Fruit fly (Drosophila melanogaster) whole organism, embryonic: ENCODE measurements around the gene Arp10.
A peak's percentile ranks its signal among the peaks of the same experiment; 100 is the strongest.

Experiments used
- Bteb2 ChIP-seq: fragments of 200-800 bp; sonication (Bioruptor generic); optimal IDR thresholded peaks from 2 replicates; lab custom pipeline; 2016; ENCODE audit warnings: missing biosample characterization, missing genetic modification characterization
- CG10209 ChIP-seq: fragments of 200-800 bp; sonication (Bioruptor generic); optimal IDR thresholded peaks from 3 replicates; lab custom pipeline; 2017; ENCODE audit warnings: missing biosample characterization, mild to moderate bottlenecking, missing genetic modification characterization, missing genetic modification reagents
- CG10431 ChIP-seq: fragments of 200-800 bp; sonication (Bioruptor generic); optimal IDR thresholded peaks from 3 replicates; lab custom pipeline; 2018; ENCODE audit warnings: missing biosample characterization, mild to moderate bottlenecking, missing genetic modification characterization
- CG12236 ChIP-seq: fragments of 200-800 bp; sonication (Bioruptor generic); optimal IDR thresholded peaks from 2 replicates; lab custom pipeline; 2016; ENCODE audit warnings: missing biosample characterization, missing genetic modification characterization
- CG12659 ChIP-seq: fragments of 200-800 bp; sonication (Bioruptor generic); optimal IDR thresholded peaks from 3 replicates; lab custom pipeline; 2017; ENCODE audit warnings: mild to moderate bottlenecking, missing biosample characterization, missing genetic modification reagents, missing genetic modification characterization
- CG14441 ChIP-seq: fragments of 200-800 bp; sonication (Bioruptor generic); IDR thresholded peaks from 2 replicates; pipeline ENCODE4 v1.3.6; 2022; ENCODE audit warnings: missing biosample characterization, missing genetic modification characterization
- CG1529 ChIP-seq: fragments of 200-800 bp; sonication (Bioruptor generic); optimal IDR thresholded peaks from 3 replicates; lab custom pipeline; 2018; ENCODE audit warnings: missing biosample characterization, missing genetic modification characterization
- CG15601 ChIP-seq: fragments of 200-800 bp; sonication (Bioruptor generic); optimal IDR thresholded peaks from 3 replicates; lab custom pipeline; 2019; ENCODE audit warnings: missing biosample characterization, mild to moderate bottlenecking, missing genetic modification characterization, moderate library complexity
- CG17186 ChIP-seq: fragments of 200-800 bp; sonication (Bioruptor generic); optimal IDR thresholded peaks from 3 replicates; lab custom pipeline; 2017; ENCODE audit warnings: missing biosample characterization, missing genetic modification reagents, missing genetic modification characterization
- CG17568 ChIP-seq: fragments of 200-800 bp; sonication (Bioruptor generic); optimal IDR thresholded peaks from 2 replicates; lab custom pipeline; 2018; ENCODE audit warnings: missing biosample characterization, mild to moderate bottlenecking, missing genetic modification characterization, moderate library complexity
- CG31388 ChIP-seq: fragments of 200-800 bp; sonication (Bioruptor generic); optimal IDR thresholded peaks from 2 replicates; lab custom pipeline; 2016; ENCODE audit warnings: missing biosample characterization, missing genetic modification characterization
- CG4820 ChIP-seq: fragments of 200-800 bp; sonication (Bioruptor generic); optimal IDR thresholded peaks from 3 replicates; lab custom pipeline; 2016; ENCODE audit warnings: missing biosample characterization, missing genetic modification characterization
- CG4854 ChIP-seq: fragments of 200-800 bp; sonication (Bioruptor generic); optimal IDR thresholded peaks from 2 replicates; lab custom pipeline; 2016; ENCODE audit warnings: missing biosample characterization, missing genetic modification characterization, inconsistent platforms
- CG6683 ChIP-seq: fragments of 200-800 bp; sonication (Bioruptor generic); optimal IDR thresholded peaks from 2 replicates; lab custom pipeline; 2017; ENCODE audit warnings: missing biosample characterization, mild to moderate bottlenecking, missing genetic modification characterization, missing genetic modification reagents
- CG7556 ChIP-seq: fragments of 200-800 bp; sonication (Bioruptor generic); optimal IDR thresholded peaks from 2 replicates; lab custom pipeline; 2017; ENCODE audit warnings: missing biosample characterization, mild to moderate bottlenecking, missing genetic modification characterization
- CG8290 ChIP-seq, 3 experiments: fragments of 200-800 bp; sonication (Bioruptor generic); optimal IDR thresholded peaks; 2 replicates each; lab custom pipeline; 2016 to 2019; ENCODE audit warnings: missing biosample characterization in 3 of 3, missing genetic modification characterization in 3 of 3, mild to moderate bottlenecking in 2 of 3, moderate library complexity in 1 of 3
- CG9609 ChIP-seq: fragments of 200-800 bp; sonication (Bioruptor generic); optimal IDR thresholded peaks from 3 replicates; lab custom pipeline; 2016; ENCODE audit warnings: missing biosample characterization, missing genetic modification characterization
- CG9876 ChIP-seq: fragments of 200-800 bp; sonication (Bioruptor generic); optimal IDR thresholded peaks from 2 replicates; lab custom pipeline; 2016; ENCODE audit warnings: missing biosample characterization, missing genetic modification characterization
- CG9932 ChIP-seq: fragments of 200-800 bp; sonication (Bioruptor generic); IDR thresholded peaks from 2 replicates; pipeline ENCODE4 v1.3.6; 2022; ENCODE audit warnings: missing biosample characterization, missing genetic modification characterization
- CTCF ChIP-seq: fragments of 200-800 bp; sonication (Bioruptor generic); optimal IDR thresholded peaks from 2 replicates; lab custom pipeline; 2017; ENCODE audit warnings: missing biosample characterization, mild to moderate bottlenecking, missing genetic modification characterization, moderate library complexity
- D ChIP-seq, 2 experiments: fragments of 200-800 bp in 1 of 2; fragments of >200 bp in 1 of 2; sonication (Bioruptor generic) in 1 of 2; optimal IDR thresholded peaks; 2 replicates in 1 of 2; 3 replicates in 1 of 2; lab custom pipeline; 2017; ENCODE audit warnings: mild to moderate bottlenecking in 1 of 2, missing biosample characterization in 1 of 2, missing genetic modification characterization in 1 of 2, missing genetic modification reagents in 1 of 2
- Deaf1 ChIP-seq: fragments of 200-800 bp; optimal IDR thresholded peaks from 3 replicates; lab custom pipeline; 2019; ENCODE audit warnings: missing biosample characterization, mild to moderate bottlenecking, missing genetic modification characterization, moderate library complexity
- Doc2 ChIP-seq: fragments of 200-800 bp; sonication (Bioruptor generic); IDR thresholded peaks from 2 replicates; pipeline ENCODE4 v1.3.6; 2022; ENCODE audit warnings: missing biosample characterization, missing genetic modification characterization
- Lhr ChIP-seq: fragments of 200-800 bp; sonication (Bioruptor generic); optimal IDR thresholded peaks from 3 replicates; lab custom pipeline; 2017; ENCODE audit warnings: mild to moderate bottlenecking, missing biosample characterization, missing genetic modification reagents, missing genetic modification characterization
- Lim3 ChIP-seq: fragments of 200-800 bp; sonication (Bioruptor generic); IDR thresholded peaks from 2 replicates; pipeline ENCODE4 v1.3.6; 2022; ENCODE audit warnings: missing biosample characterization, missing genetic modification characterization
- Nf-YC ChIP-seq: fragments of 200-800 bp; optimal IDR thresholded peaks from 3 replicates; lab custom pipeline; 2019; ENCODE audit warnings: missing biosample characterization, mild to moderate bottlenecking, missing genetic modification characterization, moderate library complexity
- amos ChIP-seq: fragments of 200-800 bp; sonication (Bioruptor generic); IDR thresholded peaks from 2 replicates; pipeline ENCODE4 v1.3.6; 2022; ENCODE audit warnings: missing biosample characterization, missing genetic modification characterization; ENCODE audit not compliant: partially characterized antibody
- ase ChIP-seq: fragments of 200-800 bp; sonication (Bioruptor generic); IDR thresholded peaks from 3 replicates; pipeline ENCODE4 v1.3.6; 2022; ENCODE audit warnings: missing biosample characterization, missing genetic modification characterization
- crc ChIP-seq: fragments of 200-800 bp; sonication (Bioruptor generic); optimal IDR thresholded peaks from 2 replicates; lab custom pipeline; 2016; ENCODE audit warnings: missing biosample characterization, missing genetic modification characterization
- disco-r ChIP-seq: fragments of 200-800 bp; sonication (Bioruptor generic); optimal IDR thresholded peaks from 2 replicates; lab custom pipeline; 2016; ENCODE audit warnings: missing biosample characterization, missing genetic modification characterization
- dmrt11E ChIP-seq: fragments of 200-800 bp; sonication (Bioruptor generic); optimal IDR thresholded peaks from 3 replicates; lab custom pipeline; 2018; ENCODE audit warnings: missing biosample characterization, mild to moderate bottlenecking, missing genetic modification characterization, moderate library complexity
- fd3F ChIP-seq: fragments of 200-800 bp; sonication (Bioruptor generic); optimal IDR thresholded peaks from 2 replicates; lab custom pipeline; 2018; ENCODE audit warnings: missing biosample characterization, mild to moderate bottlenecking, missing genetic modification characterization, moderate library complexity
- fd96Cb ChIP-seq: fragments of 200-800 bp; sonication (Bioruptor generic); optimal IDR thresholded peaks from 2 replicates; lab custom pipeline; 2018; ENCODE audit warnings: missing biosample characterization, mild to moderate bottlenecking, missing genetic modification characterization, moderate library complexity
- fu2 ChIP-seq: fragments of 200-800 bp; sonication (Bioruptor generic); optimal IDR thresholded peaks from 2 replicates; lab custom pipeline; 2016; ENCODE audit warnings: missing biosample characterization, missing genetic modification characterization
- gcm ChIP-seq: fragments of 200-800 bp; sonication (Bioruptor generic); optimal IDR thresholded peaks from 2 replicates; lab custom pipeline; 2019; ENCODE audit warnings: missing biosample characterization, mild to moderate bottlenecking, missing genetic modification characterization, moderate library complexity
- gcm2 ChIP-seq: fragments of 200-800 bp; sonication (Bioruptor generic); optimal IDR thresholded peaks from 2 replicates; lab custom pipeline; 2016; ENCODE audit warnings: missing biosample characterization, missing genetic modification characterization
- lbe ChIP-seq: fragments of 200-800 bp; sonication (Bioruptor generic); optimal IDR thresholded peaks from 2 replicates; lab custom pipeline; 2016; ENCODE audit warnings: missing biosample characterization, mild to moderate bottlenecking, missing genetic modification characterization
- lilli ChIP-seq: fragments of 200-800 bp; sonication (Bioruptor generic); optimal IDR thresholded peaks from 3 replicates; lab custom pipeline; 2016; ENCODE audit warnings: missing biosample characterization, missing genetic modification characterization
- pan ChIP-seq, 4 experiments: fragments of >200 bp in 3 of 4; fragments of 200-800 bp in 1 of 4; sonication (Bioruptor generic) in 1 of 4; optimal IDR thresholded peaks in 3 of 4; IDR thresholded peaks in 1 of 4; 2 replicates each; pipeline versions ENCODE4 v1.3.6 to Lab custom; 2017 to 2022; ENCODE audit warnings: missing biosample characterization in 2 of 4, missing genetic modification characterization in 2 of 4, mixed read lengths in 1 of 4
- phol ChIP-seq: fragments of 200-800 bp; sonication (Bioruptor generic); optimal IDR thresholded peaks from 3 replicates; lab custom pipeline; 2018; ENCODE audit warnings: missing biosample characterization, mild to moderate bottlenecking, missing genetic modification characterization, moderate library complexity
- prd ChIP-seq, 3 experiments: fragments of >200 bp in 2 of 3; fragments of 200-800 bp in 1 of 3; sonication (Bioruptor generic) in 1 of 3; optimal IDR thresholded peaks in 2 of 3; IDR thresholded peaks in 1 of 3; 2 replicates in 2 of 3; 3 replicates in 1 of 3; pipeline versions ENCODE4 v1.3.6 to Lab custom; 2017 to 2022; ENCODE audit warnings: missing biosample characterization in 1 of 3, missing genetic modification characterization in 1 of 3
- pum ChIP-seq: fragments of 200-800 bp; sonication (Bioruptor generic); optimal IDR thresholded peaks from 2 replicates; lab custom pipeline; 2016; ENCODE audit warnings: missing biosample characterization, missing genetic modification characterization
- pzg ChIP-seq: fragments of 200-800 bp; sonication (Bioruptor generic); optimal IDR thresholded peaks from 3 replicates; lab custom pipeline; 2018; ENCODE audit warnings: missing biosample characterization, mild to moderate bottlenecking, missing genetic modification characterization, moderate library complexity
- repo ChIP-seq: fragments of 200-800 bp; sonication (Bioruptor generic); optimal IDR thresholded peaks from 2 replicates; lab custom pipeline; 2016; ENCODE audit warnings: missing biosample characterization, missing genetic modification characterization
- ssp ChIP-seq: fragments of 200-800 bp; sonication (Bioruptor generic); IDR thresholded peaks from 2 replicates; pipeline ENCODE4 v1.3.6; 2022; ENCODE audit warnings: missing biosample characterization, missing genetic modification characterization
- sug ChIP-seq: fragments of 200-800 bp; optimal IDR thresholded peaks from 2 replicates; lab custom pipeline; 2019; ENCODE audit warnings: missing biosample characterization, mild to moderate bottlenecking, missing genetic modification characterization, moderate library complexity
- tgo ChIP-seq: fragments of 200-800 bp; sonication (Bioruptor generic); IDR thresholded peaks from 3 replicates; pipeline ENCODE4 v1.3.6; 2022; ENCODE audit warnings: missing biosample characterization, missing genetic modification characterization
- tin ChIP-seq: fragments of 200-800 bp; sonication (Bioruptor generic); optimal IDR thresholded peaks from 3 replicates; lab custom pipeline; 2016; ENCODE audit warnings: missing biosample characterization, missing genetic modification characterization
- zfh1 ChIP-seq: fragments of 200-800 bp; sonication (Bioruptor generic); IDR thresholded peaks from 3 replicates; pipeline ENCODE4 v1.3.6; 2022; ENCODE audit warnings: missing biosample characterization, missing genetic modification characterization

Gene Arp10

dm6 chrX:19603953-19604352 lies 42.0 kb downstream of the Arp10 start (continued):
- no peak for TF ChIP-seq amos (GFP tag; lab: Robert Waterston, UW)
- TF ChIP-seq crc: peak; percentile 36
- no peak for TF ChIP-seq pan (optimal IDR thresholded peaks at IDR 0.05; lab: Kevin White, UChicago)
- peak in 1 of 2 experiments; percentile 83 for TF ChIP-seq pan (GFP tag; optimal IDR thresholded peaks at IDR 0.05 in 1 of 2, IDR thresholded peaks at IDR 0.05 in 1 of 2)
- peak; percentile 26 for TF ChIP-seq fu2
- no peak for TF ChIP-seq D (optimal IDR thresholded peaks at IDR 0.05; lab: Kevin White, UChicago)
- TF ChIP-seq D (GFP tag; optimal IDR thresholded peaks at IDR 0.05; lab: Kevin White, UChicago): peak; percentile 62
- peak; percentile 85 for TF ChIP-seq CG14441 (GFP tag; lab: Robert Waterston, UW)
- peak; percentile 73 for TF ChIP-seq tin (GFP tag; lab: Kevin White, UChicago)
- TF ChIP-seq CG17568: peak; percentile 18
- TF ChIP-seq Deaf1 (tag; lab: Kevin White, UChicago): peak; percentile 50
- TF ChIP-seq CG10431 (GFP tag; lab: Kevin White, UChicago): no peak
- TF ChIP-seq lilli (GFP tag; lab: Kevin White, UChicago): peak; percentile 85
- no peak for TF ChIP-seq gcm2
- peak; percentile 69 for TF ChIP-seq phol (tag; lab: Kevin White, UChicago)
- no peak for TF ChIP-seq CG12236 (GFP tag; lab: Kevin White, UChicago)
- TF ChIP-seq repo: peak; percentile 43
- peak; percentile 30 for TF ChIP-seq lbe (GFP tag; lab: Kevin White, UChicago)
- peak; percentile 1 for TF ChIP-seq CTCF (GFP tag; lab: Kevin White, UChicago)
- peak; percentile 18 for TF ChIP-seq CG1529 (GFP tag; lab: Kevin White, UChicago)
- peak; percentile 19 for TF ChIP-seq CG6683 (GFP tag; lab: Kevin White, UChicago)
- no peak for TF ChIP-seq pzg (GFP tag; lab: Kevin White, UChicago)
- peak; percentile 45; the same call in 1 of the 2 replicates for TF ChIP-seq Lim3
- peak; percentile 74 for TF ChIP-seq ase (GFP tag; lab: Robert Waterston, UW)
- peak; percentile 60 for TF ChIP-seq fd96Cb (tag; lab: Kevin White, UChicago)
- TF ChIP-seq CG9609 (GFP tag; lab: Kevin White, UChicago): no peak
- peak; percentile 71 for TF ChIP-seq fd3F (GFP tag; lab: Kevin White, UChicago)
- peak; percentile 71 for TF ChIP-seq zfh1 (GFP tag; lab: Robert Waterston, UW)
- peak; percentile 79 for TF ChIP-seq tgo (GFP tag; lab: Robert Waterston, UW)
- no peak for TF ChIP-seq CG9876
- peak; percentile 43 for TF ChIP-seq gcm
- peak; percentile 25 for TF ChIP-seq CG8290 (GFP tag; optimal IDR thresholded peaks at IDR 0.05; lab: Kevin White, UChicago)
- peak in 1 of 2 experiments; percentile 84 for TF ChIP-seq CG8290 (tag; optimal IDR thresholded peaks at IDR 0.05; lab: Kevin White, UChicago)
- peak; percentile 78 for TF ChIP-seq CG12659
- TF ChIP-seq CG15601: peak; percentile 64
- peak; percentile 92 for TF ChIP-seq CG9932 (GFP tag; lab: Robert Waterston, UW)
- TF ChIP-seq CG7556 (GFP tag; lab: Kevin White, UChicago): peak; percentile 64
- TF ChIP-seq pum: peak; percentile 49
- TF ChIP-seq dmrt11E (tag; lab: Kevin White, UChicago): peak; percentile 9
- TF ChIP-seq sug (tag; lab: Kevin White, UChicago): peak; percentile 82
- peak; percentile 59 for TF ChIP-seq ssp (GFP tag; lab: Robert Waterston, UW)
- peak; percentile 25 for TF ChIP-seq Lhr (GFP tag; lab: Kevin White, UChicago)
- TF ChIP-seq CG4854 (GFP tag; lab: Kevin White, UChicago): peak; percentile 45
- no peak for TF ChIP-seq disco-r (GFP tag; lab: Kevin White, UChicago)
- TF ChIP-seq prd (optimal IDR thresholded peaks at IDR 0.05; lab: Kevin White, UChicago): no peak
- peak; percentile 87 for TF ChIP-seq prd (GFP tag; IDR thresholded peaks at IDR 0.05; lab: Robert Waterston, UW)
- TF ChIP-seq Doc2 (GFP tag; lab: Robert Waterston, UW): no peak
- TF ChIP-seq CG10209 (GFP tag; lab: Kevin White, UChicago): peak; percentile 59
- peak; percentile 67 for TF ChIP-seq CG4820 (GFP tag; lab: Kevin White, UChicago)
- peak; percentile 8 for TF ChIP-seq Bteb2 (GFP tag; lab: Kevin White, UChicago)
- peak; percentile 64 for TF ChIP-seq Nf-YC (tag; lab: Kevin White, UChicago)
- no peak for TF ChIP-seq CG17186 (GFP tag; lab: Kevin White, UChicago)
- peak; percentile 47 for TF ChIP-seq CG31388 (GFP tag; lab: Kevin White, UChicago)
